Fruit fly (Drosophila melanogaster): Measurements from ENCODE around the gene CG31373.
A peak's percentile ranks its signal among the peaks of the same experiment; 100 is the strongest.

dm6 chr3R:10675101-10675500, 34.1 kb downstream of the CG31373 start:
- TF ChIP-seq CTCF (optimal IDR thresholded peaks at IDR 0.05) (peak; percentile 85 to 86), CG8478 (optimal IDR thresholded peaks at IDR 0.05) (no peak)
